Worm (Caenorhabditis elegans): ENCODE measurements around the gene str-20.

str-20 gene

DNA sequence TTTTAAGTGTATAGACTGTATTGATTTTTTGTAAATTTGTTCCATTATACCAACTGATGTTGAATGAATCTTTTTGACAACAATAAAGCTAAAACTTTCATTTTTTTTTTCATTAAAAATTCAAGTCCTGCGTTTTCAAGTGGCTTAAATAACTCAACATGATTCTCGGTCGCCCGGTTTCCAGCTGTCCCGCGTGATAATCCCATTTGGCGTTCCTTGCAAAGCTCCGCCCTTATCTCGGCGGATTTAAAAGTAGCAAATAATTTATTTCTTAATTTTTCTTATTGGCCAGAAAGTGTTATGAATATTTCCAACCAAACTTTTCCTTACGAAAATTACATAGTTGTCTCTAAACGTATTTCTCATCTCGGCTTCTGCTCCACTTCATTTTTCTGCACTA lies at the start of gene str-20:
Gene str-20, plus strand, starts transcription at position 301 of the 400 bp plus-strand sequence.
- TF ChIP-seq lin-11 (tag; optimal IDR thresholded peaks at IDR 0.05) (no peak), ama-1 (optimal IDR thresholded peaks at IDR 0.05) (no peak), nhr-237 (tag; optimal IDR thresholded peaks at IDR 0.05) (no peak), sma-3 (GFP tag; optimal IDR thresholded peaks at IDR 0.05) (no peak), dmd-4 (tag; optimal IDR thresholded peaks at IDR 0.05) (no peak)

DNA sequence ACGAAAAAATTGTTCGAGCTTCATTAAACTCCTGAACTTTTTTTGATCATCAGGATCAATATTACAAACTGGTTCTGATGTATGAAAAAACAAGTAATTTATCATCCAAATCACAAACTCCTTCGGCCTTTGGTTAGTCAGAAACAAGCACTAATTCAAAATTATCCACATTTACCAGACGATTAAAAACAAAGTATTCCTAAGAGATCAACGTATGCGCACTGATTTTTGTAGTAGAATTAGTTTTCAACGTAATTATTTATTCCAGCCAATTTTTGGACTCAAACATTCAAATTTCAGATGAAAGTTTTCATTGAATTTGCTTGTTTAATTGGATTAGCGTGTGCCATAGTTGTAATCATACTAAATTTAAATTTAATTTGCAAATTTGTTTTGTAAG lies 49.4 kb upstream of the str-20 start, which contains the start of gene srbc-38:
Gene srbc-38, plus strand, starts transcription at position 301 of the 400 bp plus-strand sequence.
- no peak for TF ChIP-seq ZK546.5 (tag; optimal IDR thresholded peaks at IDR 0.05)

DNA sequence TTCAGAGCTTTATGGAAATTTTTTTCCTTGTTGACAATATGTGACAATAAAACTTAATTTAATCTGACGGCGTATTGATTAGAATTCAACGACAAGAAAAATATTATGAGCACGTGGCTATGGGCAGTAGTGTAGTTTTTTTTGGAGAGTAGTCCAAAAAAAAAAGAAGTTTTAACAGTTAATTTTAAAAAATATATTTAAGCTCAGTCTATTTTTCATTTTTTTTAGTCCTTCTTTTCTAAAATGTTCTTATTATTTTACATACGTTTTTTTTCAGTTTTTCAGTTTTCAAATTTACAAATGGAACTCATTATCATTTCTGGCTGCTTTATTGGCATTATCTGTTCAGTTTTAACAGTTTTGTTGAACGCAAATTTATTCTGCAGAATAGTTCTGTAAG lies 47.5 kb upstream of the str-20 start, which contains the start of gene srbc-39:
Gene srbc-39, plus strand, starts transcription at position 301 of the 400 bp plus-strand sequence.
- no peak for TF ChIP-seq lin-39 (tag; optimal IDR thresholded peaks at IDR 0.05)
- TF ChIP-seq nhr-129 (tag; optimal IDR thresholded peaks at IDR 0.05) = no peak
- no peak for TF ChIP-seq lin-11 (tag; optimal IDR thresholded peaks at IDR 0.05)
- no peak for TF ChIP-seq fos-1 (tag; optimal IDR thresholded peaks at IDR 0.05)
- TF ChIP-seq ztf-4 (tag; optimal IDR thresholded peaks at IDR 0.05) = no peak
- no peak for TF ChIP-seq alr-1 (tag; optimal IDR thresholded peaks at IDR 0.05)
- TF ChIP-seq skn-1 (tag; optimal IDR thresholded peaks at IDR 0.05) = no peak
- TF ChIP-seq nhr-10 (tag; optimal IDR thresholded peaks at IDR 0.05) = no peak
- no peak for TF ChIP-seq F13H6.1 (tag; optimal IDR thresholded peaks at IDR 0.05)
- TF ChIP-seq aly-2 (tag; optimal IDR thresholded peaks at IDR 0.05) = no peak
- TF ChIP-seq unc-55 (GFP tag; optimal IDR thresholded peaks at IDR 0.05) = no peak
- TF ChIP-seq nhr-25 (tag; optimal IDR thresholded peaks at IDR 0.05) = no peak
- TF ChIP-seq mab-5 (tag; optimal IDR thresholded peaks at IDR 0.05) = no peak
- TF ChIP-seq nhr-237 (tag; optimal IDR thresholded peaks at IDR 0.05) = no peak
- TF ChIP-seq ceh-82 (tag; optimal IDR thresholded peaks at IDR 0.05) = no peak

DNA sequence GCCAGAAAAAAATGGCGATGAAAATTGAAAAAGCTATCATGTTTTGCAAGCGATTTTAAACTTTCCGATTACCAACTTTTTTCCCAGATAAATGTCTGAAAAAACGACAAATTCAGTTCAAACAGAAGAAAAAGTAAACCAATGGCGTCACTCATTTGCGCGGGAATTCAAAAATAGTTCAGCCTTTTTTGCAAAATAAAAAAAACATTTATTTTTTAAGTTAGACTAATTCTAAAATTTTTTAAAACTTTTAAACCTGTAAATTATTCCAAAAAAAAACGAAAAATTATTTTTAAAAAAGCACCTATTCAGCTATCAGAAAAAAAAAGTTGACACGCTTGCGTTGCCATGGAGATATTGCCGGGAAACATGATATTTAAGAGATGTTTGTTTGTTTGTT lies 43.4 kb upstream of the str-20 start, which contains the start of gene cyp-33C11:
Gene cyp-33C11, minus strand, starts transcription at position 101 of the 400 bp plus-strand sequence.
- no peak for TF ChIP-seq nhr-10 (tag; optimal IDR thresholded peaks at IDR 0.05)
- no peak for TF ChIP-seq ZK546.5 (tag; optimal IDR thresholded peaks at IDR 0.05)
- TF ChIP-seq zag-1 (tag; optimal IDR thresholded peaks at IDR 0.05) = no peak
- no peak for TF ChIP-seq dmd-4 (tag; optimal IDR thresholded peaks at IDR 0.05)
- no peak for TF ChIP-seq mbf-1 (tag; optimal IDR thresholded peaks at IDR 0.05)
- no peak for TF ChIP-seq nhr-11 (tag; optimal IDR thresholded peaks at IDR 0.05)
- TF ChIP-seq elt-1 (tag; optimal IDR thresholded peaks at IDR 0.05) = no peak
- no peak for TF ChIP-seq nhr-77 (tag; optimal IDR thresholded peaks at IDR 0.05)
- no peak for TF ChIP-seq sma-9 (GFP tag; optimal IDR thresholded peaks at IDR 0.05)
- TF ChIP-seq sma-9 (tag; optimal IDR thresholded peaks at IDR 0.05) = no peak
- no peak for TF ChIP-seq nhr-129 (tag; optimal IDR thresholded peaks at IDR 0.05)
- TF ChIP-seq unc-55 (GFP tag; optimal IDR thresholded peaks at IDR 0.05) = no peak
- no peak for TF ChIP-seq alr-1 (tag; optimal IDR thresholded peaks at IDR 0.05)
- no peak for TF ChIP-seq nhr-25 (tag; optimal IDR thresholded peaks at IDR 0.05)
- no peak for TF ChIP-seq unc-39 (tag; optimal IDR thresholded peaks at IDR 0.05)
- no peak for TF ChIP-seq R02D3.7 (tag; optimal IDR thresholded peaks at IDR 0.05)
- no peak for TF ChIP-seq lin-13 (GFP tag; optimal IDR thresholded peaks at IDR 0.05)
- TF ChIP-seq skn-1 (tag; optimal IDR thresholded peaks at IDR 0.05) = no peak
- TF ChIP-seq nhr-23 (tag; optimal IDR thresholded peaks at IDR 0.05) = no peak

DNA sequence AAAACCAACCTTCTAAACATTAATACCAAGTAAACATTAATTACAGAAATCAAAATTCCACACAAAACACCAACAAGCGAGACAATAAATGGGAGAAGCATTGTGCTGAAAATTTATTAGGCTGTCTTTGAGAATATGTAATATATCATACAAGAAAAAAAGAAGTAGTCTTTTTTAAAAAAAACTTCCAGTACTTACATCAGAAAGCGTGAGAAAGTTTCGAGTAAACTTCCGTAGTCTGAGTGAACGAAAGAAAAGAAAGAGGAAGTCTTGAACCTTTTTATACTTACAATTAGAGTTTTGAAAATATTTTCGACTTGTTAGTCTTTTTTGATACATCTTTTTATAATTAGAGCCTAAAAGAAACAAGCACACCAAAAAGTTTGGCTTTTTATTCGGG lies 36.5 kb upstream of the str-20 start, which contains the start of gene srbc-40:
Gene srbc-40, minus strand, starts transcription at position 101 of the 400 bp plus-strand sequence.
- no peak for TF ChIP-seq sma-3 (GFP tag; optimal IDR thresholded peaks at IDR 0.05)
- no peak for TF ChIP-seq unc-39 (tag; optimal IDR thresholded peaks at IDR 0.05)

DNA sequence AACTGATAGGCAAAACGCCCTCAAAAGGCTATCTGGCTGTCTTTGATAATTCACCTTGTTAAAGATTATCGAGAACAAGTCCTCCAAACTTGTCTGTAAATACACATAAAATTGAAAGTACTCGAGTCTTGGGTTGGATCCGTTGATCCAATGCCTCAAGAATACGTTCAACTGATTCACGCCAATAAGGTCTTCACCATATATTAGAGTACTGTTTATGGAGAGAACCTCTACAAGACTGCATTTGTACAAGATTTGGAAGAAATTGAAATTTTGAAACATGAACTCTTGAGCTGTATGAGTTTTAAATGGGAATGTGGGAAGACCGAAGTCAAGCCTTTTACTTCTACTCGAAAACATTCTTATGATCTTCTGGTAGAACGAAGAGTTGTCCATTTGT lies 33.4 kb upstream of the str-20 start:
- no peak for TF ChIP-seq aly-2 (tag; optimal IDR thresholded peaks at IDR 0.05)
- TF ChIP-seq unc-55 (GFP tag; optimal IDR thresholded peaks at IDR 0.05) = no peak
- TF ChIP-seq ZK546.5 (tag; optimal IDR thresholded peaks at IDR 0.05) = no peak
- TF ChIP-seq ama-1 (optimal IDR thresholded peaks at IDR 0.05) = no peak
- no peak for TF ChIP-seq R02D3.7 (tag; optimal IDR thresholded peaks at IDR 0.05)
- TF ChIP-seq crh-2 (tag; optimal IDR thresholded peaks at IDR 0.05) = no peak
- TF ChIP-seq blmp-1 (tag; optimal IDR thresholded peaks at IDR 0.05; ENCODE audit: insufficient read depth) = no peak

Measured in whole organism, L2 larva.